Worm (Caenorhabditis elegans): ENCODE data around the gene nlp-19.
A peak's percentile ranks its signal among the peaks of the same experiment; 100 is the strongest.

The nlp-19 gene

ce11 chrX:10959136-10959535 lies 609 bp downstream of the nlp-19 start, which contains the start of gene K09C8.2:
TSS of gene K09C8.2 (plus strand) at chrX:10959436.
- TF ChIP-seq mls-2 (tag; optimal IDR thresholded peaks at IDR 0.05), result no peak
- TF ChIP-seq unc-120 (tag; optimal IDR thresholded peaks at IDR 0.05; ENCODE audit: poor library complexity, severe bottlenecking), result no peak
- TF ChIP-seq elt-3 (tag; optimal IDR thresholded peaks at IDR 0.05), result no peak
- TF ChIP-seq zip-8 (tag; optimal IDR thresholded peaks at IDR 0.05), result no peak
- no peak for TF ChIP-seq ceh-83 (GFP tag; optimal IDR thresholded peaks at IDR 0.05)
- TF ChIP-seq nhr-76 (tag; optimal IDR thresholded peaks at IDR 0.05), result no peak

DNA sequence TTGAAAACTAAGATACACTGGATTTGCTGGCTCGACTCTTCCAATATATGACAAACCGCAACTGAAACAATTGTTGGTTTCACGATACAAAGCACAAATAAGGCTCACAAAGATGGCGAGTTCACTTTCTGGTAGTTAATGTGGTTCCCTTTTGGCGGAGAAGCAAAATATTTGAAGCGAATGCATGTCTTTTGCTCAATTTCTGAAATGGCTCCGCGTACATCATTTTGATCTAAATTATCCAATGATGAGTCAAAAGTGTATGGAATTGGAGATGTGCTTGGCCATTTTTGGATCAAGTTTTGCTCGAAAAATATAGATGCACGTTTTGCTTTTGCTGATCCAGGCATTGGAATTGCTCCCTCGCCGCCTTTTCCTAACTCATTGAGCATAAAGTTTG lies 3.2 kb downstream of the nlp-19 start:
- TF ChIP-seq cnd-1 (tag; optimal IDR thresholded peaks at IDR 0.05) (no peak), unc-39 (tag; optimal IDR thresholded peaks at IDR 0.05) (no peak), sem-2 (GFP tag; optimal IDR thresholded peaks at IDR 0.05) (no peak), nhr-2 (tag; optimal IDR thresholded peaks at IDR 0.05) (no peak), unc-62 (GFP tag; optimal IDR thresholded peaks at IDR 0.05) (no peak), nhr-28 (tag; optimal IDR thresholded peaks at IDR 0.05) (no peak), ceh-83 (GFP tag; optimal IDR thresholded peaks at IDR 0.05) (no peak), mls-2 (tag; optimal IDR thresholded peaks at IDR 0.05) (no peak)

DNA sequence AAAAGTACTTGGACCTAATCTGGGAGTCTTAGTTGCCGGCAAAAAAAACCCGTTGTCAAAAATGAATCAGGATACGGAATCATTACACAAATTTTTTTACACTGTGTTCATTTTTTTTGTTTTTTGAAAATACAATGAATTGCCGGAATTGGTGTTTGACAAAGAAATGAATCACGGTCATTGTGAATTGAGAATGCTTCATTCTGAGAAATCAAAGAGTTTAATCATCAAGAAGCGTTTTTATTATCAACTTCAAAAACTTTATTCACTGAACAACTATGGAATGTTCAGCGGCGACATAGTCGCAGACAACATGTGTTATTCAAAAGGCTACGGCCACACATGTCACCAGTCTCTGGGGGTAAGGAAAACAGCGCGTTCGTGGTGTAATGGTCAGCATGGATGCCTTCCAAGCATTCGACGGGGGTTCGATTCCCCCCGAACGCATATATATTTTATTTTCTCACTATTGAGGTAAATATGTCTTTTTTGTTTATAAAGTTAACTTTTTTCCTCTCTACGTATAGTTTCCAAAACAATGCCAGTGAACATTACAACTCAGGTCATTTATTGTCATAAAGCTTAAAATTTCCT lies 5.0 kb downstream of the nlp-19 start, which contains the start of gene nas-10:
Gene nas-10 (minus strand): TSS at position 51 of the 594 bp plus-strand sequence.
- TF ChIP-seq nhr-237 (tag; optimal IDR thresholded peaks at IDR 0.05) (no peak), lin-32 (GFP tag; optimal IDR thresholded peaks at IDR 0.05) (peak; percentile 76), elt-1 (tag; optimal IDR thresholded peaks at IDR 0.05; ENCODE audit: borderline replicate concordance, insufficient read depth) (no peak), mep-1 (tag; optimal IDR thresholded peaks at IDR 0.05) (peak; percentile 61), M03D4.4 (tag; optimal IDR thresholded peaks at IDR 0.05) (peak; percentile 92), cnd-1 (tag; optimal IDR thresholded peaks at IDR 0.05) (peak; percentile 83), pha-4 (tag; optimal IDR thresholded peaks at IDR 0.05) (peak; percentile 65), ceh-39 (tag; optimal IDR thresholded peaks at IDR 0.05) (no peak), unc-39 (tag; optimal IDR thresholded peaks at IDR 0.05) (peak; percentile 10), blmp-1 (tag; optimal IDR thresholded peaks at IDR 0.05) (no peak), lin-13 (tag; optimal IDR thresholded peaks at IDR 0.05) (no peak), unc-62 (GFP tag; optimal IDR thresholded peaks at IDR 0.05) (no peak), elt-3 (tag; optimal IDR thresholded peaks at IDR 0.05) (no peak), ceh-83 (GFP tag; optimal IDR thresholded peaks at IDR 0.05) (peak; percentile 90), nhr-2 (tag; optimal IDR thresholded peaks at IDR 0.05) (no peak), hlh-1 (tag; optimal IDR thresholded peaks at IDR 0.05) (peak; percentile 57), nhr-12 (tag; optimal IDR thresholded peaks at IDR 0.05) (no peak), ceh-43 (GFP tag; optimal IDR thresholded peaks at IDR 0.05) (peak; percentile 68), ham-2 (GFP tag; optimal IDR thresholded peaks at IDR 0.05) (peak; percentile 73), ces-1 (GFP tag; optimal IDR thresholded peaks at IDR 0.05) (peak; percentile 50), snpc-4 (tag; optimal IDR thresholded peaks at IDR 0.05) (no peak), mls-2 (tag; optimal IDR thresholded peaks at IDR 0.05) (peak; percentile 95), drap-1 (GFP tag; optimal IDR thresholded peaks at IDR 0.05) (peak; percentile 88), nhr-76 (tag; optimal IDR thresholded peaks at IDR 0.05) (no peak), bed-3 (GFP tag; optimal IDR thresholded peaks at IDR 0.05) (peak; percentile 76), flh-1 (GFP tag; optimal IDR thresholded peaks at IDR 0.05) (peak; percentile 51), sem-2 (GFP tag; optimal IDR thresholded peaks at IDR 0.05) (peak; percentile 80), ztf-11 (tag; optimal IDR thresholded peaks at IDR 0.05) (peak; percentile 38), zip-8 (tag; optimal IDR thresholded peaks at IDR 0.05) (no peak), unc-120 (tag; optimal IDR thresholded peaks at IDR 0.05; ENCODE audit: poor library complexity, severe bottlenecking) (peak; percentile 86), mab-5 (tag; optimal IDR thresholded peaks at IDR 0.05) (no peak), sptf-1 (tag; optimal IDR thresholded peaks at IDR 0.05) (peak; percentile 95), tbx-8 (GFP tag; optimal IDR thresholded peaks at IDR 0.05) (peak; percentile 30), lsy-2 (tag; optimal IDR thresholded peaks at IDR 0.05) (no peak), nhr-28 (tag; optimal IDR thresholded peaks at IDR 0.05) (peak; percentile 17)

- TF ChIP-seq ces-1 (GFP tag; optimal IDR thresholded peaks at IDR 0.05) (peak; percentile 82), pha-4 (tag; optimal IDR thresholded peaks at IDR 0.05) (no peak), snpc-4 (tag; optimal IDR thresholded peaks at IDR 0.05) (no peak)
Observed at ce11 chrX:10965508-10965907, 7.0 kb downstream of the nlp-19 start.

Data from whole organism, mixed stage, embryonic.